Fruit fly (Drosophila melanogaster) whole organism, wandering third instar larva: ENCODE measurements around the gene CG3032.

Experiments
- Abd-B ChIP-seq: fragments of >200 bp; optimal IDR thresholded peaks from 2 replicates; lab custom pipeline; 2017; ENCODE audit warnings: missing biosample characterization, missing genetic modification characterization
- CG32264 ChIP-seq: fragments of 200-800 bp; sonication (Bioruptor generic); optimal IDR thresholded peaks from 2 replicates; lab custom pipeline; 2016; ENCODE audit warnings: missing biosample characterization, missing genetic modification characterization
- CG9705 ChIP-seq: fragments of 200-800 bp; sonication (Bioruptor generic); optimal IDR thresholded peaks from 2 replicates; lab custom pipeline; 2018; ENCODE audit warnings: missing biosample characterization, mild to moderate bottlenecking, missing genetic modification characterization
- Dfd ChIP-seq: fragments of >200 bp; optimal IDR thresholded peaks from 2 replicates; lab custom pipeline; 2017; ENCODE audit warnings: missing biosample characterization, missing genetic modification characterization
- Dif ChIP-seq: fragments of 200-275, 200-300 bp; sonication (Bioruptor generic); optimal IDR thresholded peaks from 2 replicates; lab custom pipeline; 2018; ENCODE audit warnings: missing biosample characterization, missing genetic modification characterization; ENCODE audit not compliant: partially characterized antibody
- GATAd ChIP-seq: sonication (Bioruptor generic); optimal IDR thresholded peaks from 2 replicates; lab custom pipeline; 2016; ENCODE audit warnings: missing biosample characterization, missing genetic modification characterization
- HLH106 ChIP-seq: fragments of 200-800 bp; optimal IDR thresholded peaks from 3 replicates; lab custom pipeline; 2019; ENCODE audit warnings: missing biosample characterization, mild to moderate bottlenecking, missing genetic modification characterization, moderate library complexity
- Hnf4 ChIP-seq: fragments of 200-800 bp; sonication (Bioruptor generic); optimal IDR thresholded peaks from 2 replicates; lab custom pipeline; 2016; ENCODE audit warnings: missing biosample characterization, mild to moderate bottlenecking, missing genetic modification characterization
- Hr78 ChIP-seq: fragments of >200 bp; optimal IDR thresholded peaks from 2 replicates; lab custom pipeline; 2017; ENCODE audit warnings: missing biosample characterization, missing genetic modification characterization
- Hr83 ChIP-seq: fragments of 200-300 bp; sonication (Bioruptor generic); optimal IDR thresholded peaks from 2 replicates; lab custom pipeline; 2016; ENCODE audit warnings: missing biosample characterization, mild to moderate bottlenecking, missing genetic modification characterization, moderate library complexity; ENCODE audit not compliant: poor library complexity, severe bottlenecking
- Jra ChIP-seq: sonication (Bioruptor generic); optimal IDR thresholded peaks from 2 replicates; lab custom pipeline; 2016; ENCODE audit warnings: missing biosample characterization, missing genetic modification characterization
- Mio ChIP-seq: sonication (Bioruptor generic); optimal IDR thresholded peaks from 2 replicates; lab custom pipeline; 2016; ENCODE audit warnings: missing biosample characterization, missing genetic modification characterization
- Myc ChIP-seq: fragments of >200 bp; optimal IDR thresholded peaks from 2 replicates; lab custom pipeline; 2017
- N ChIP-seq: fragments of >200 bp; optimal IDR thresholded peaks from 2 replicates; lab custom pipeline; 2018; ENCODE audit warnings: missing biosample characterization, missing external identifiers, missing genetic modification characterization
- OdsH ChIP-seq: fragments of 200-800 bp; sonication (Bioruptor generic); optimal IDR thresholded peaks from 2 replicates; lab custom pipeline; 2016; ENCODE audit warnings: missing biosample characterization, mild to moderate bottlenecking, missing genetic modification characterization
- Rel ChIP-seq, 2 experiments: fragments of 200-800 bp; sonication (Bioruptor generic) in 1 of 2; optimal IDR thresholded peaks; 2 replicates in 1 of 2; 3 replicates in 1 of 2; lab custom pipeline; 2016 to 2019; ENCODE audit warnings: mild to moderate bottlenecking in 2 of 2, missing biosample characterization in 2 of 2, missing genetic modification characterization in 2 of 2, moderate library complexity in 1 of 2
- Sp1 ChIP-seq: fragments of 200-800 bp; sonication (Bioruptor generic); optimal IDR thresholded peaks from 3 replicates; lab custom pipeline; 2019; ENCODE audit warnings: missing biosample characterization, mild to moderate bottlenecking, missing genetic modification characterization, moderate library complexity
- Vsx2 ChIP-seq: fragments of 200-300, 225-300 bp; sonication (Bioruptor generic); optimal IDR thresholded peaks from 2 replicates; lab custom pipeline; 2018; ENCODE audit warnings: missing biosample characterization, missing genetic modification characterization; ENCODE audit not compliant: partially characterized antibody
- br ChIP-seq: fragments of 200-800 bp; sonication (Bioruptor generic); optimal IDR thresholded peaks from 2 replicates; lab custom pipeline; 2016; ENCODE audit warnings: missing biosample characterization, missing genetic modification characterization
- brk ChIP-seq: fragments of 200-800 bp; sonication (Bioruptor generic); optimal IDR thresholded peaks from 2 replicates; lab custom pipeline; 2016; ENCODE audit warnings: missing biosample characterization, mild to moderate bottlenecking, missing genetic modification characterization
- dl ChIP-seq, 2 experiments: fragments of 175-275, 200-275 bp in 1 of 2; fragments of 200-275 bp in 1 of 2; sonication (Bioruptor generic); optimal IDR thresholded peaks; lab custom pipeline; 2018; ENCODE audit warnings: mild to moderate bottlenecking in 2 of 2, missing biosample characterization in 2 of 2, missing genetic modification characterization in 2 of 2, moderate library complexity in 2 of 2; ENCODE audit not compliant: partially characterized antibody in 2 of 2, insufficient read depth in 1 of 2
- dmrt93B ChIP-seq: fragments of 200-800 bp; sonication (Bioruptor generic); optimal IDR thresholded peaks from 2 replicates; lab custom pipeline; 2018; ENCODE audit warnings: missing biosample characterization, mild to moderate bottlenecking, missing genetic modification characterization
- dsf ChIP-seq: sonication (Bioruptor generic); optimal IDR thresholded peaks from 2 replicates; lab custom pipeline; 2016; ENCODE audit warnings: missing biosample characterization, missing genetic modification characterization, borderline replicate concordance
- ey ChIP-seq: fragments of 200-800 bp; sonication (Bioruptor generic); optimal IDR thresholded peaks from 2 replicates; lab custom pipeline; 2016; ENCODE audit warnings: missing biosample characterization, missing genetic modification characterization
- foxo ChIP-seq, 2 experiments: fragments of 200-800 bp; sonication (Bioruptor generic); optimal IDR thresholded peaks; 2 replicates in 1 of 2; 3 replicates in 1 of 2; lab custom pipeline; 2016 to 2017; ENCODE audit warnings: missing biosample characterization in 2 of 2, missing genetic modification characterization in 2 of 2
- fru ChIP-seq: fragments of 200-800 bp; sonication (Bioruptor generic); optimal IDR thresholded peaks from 3 replicates; lab custom pipeline; 2016; ENCODE audit warnings: missing biosample characterization, mild to moderate bottlenecking, missing genetic modification characterization
- h ChIP-seq: fragments of 200-800 bp; sonication (Bioruptor generic); optimal IDR thresholded peaks from 3 replicates; lab custom pipeline; 2016; ENCODE audit warnings: missing biosample characterization, mild to moderate bottlenecking, missing genetic modification characterization
- jim ChIP-seq: fragments of 175-275, 200-325 bp; sonication (Bioruptor generic); optimal IDR thresholded peaks from 2 replicates; lab custom pipeline; 2016; ENCODE audit warnings: missing biosample characterization, mild to moderate bottlenecking, missing genetic modification characterization
- lola ChIP-seq: fragments of >200 bp; optimal IDR thresholded peaks from 2 replicates; lab custom pipeline; 2017; ENCODE audit warnings: missing biosample characterization, missing genetic modification characterization
- psq ChIP-seq: fragments of 200-800 bp; sonication (Bioruptor generic); optimal IDR thresholded peaks from 3 replicates; lab custom pipeline; 2017; ENCODE audit warnings: missing biosample characterization, mild to moderate bottlenecking, missing genetic modification characterization, moderate library complexity
- rgr ChIP-seq: fragments of 200-800 bp; sonication (Bioruptor generic); optimal IDR thresholded peaks from 3 replicates; lab custom pipeline; 2016; ENCODE audit warnings: missing biosample characterization, mild to moderate bottlenecking, missing genetic modification characterization
- sage ChIP-seq: fragments of 200-800 bp; sonication (Bioruptor generic); optimal IDR thresholded peaks from 2 replicates; lab custom pipeline; 2016; ENCODE audit warnings: missing biosample characterization, mild to moderate bottlenecking, missing genetic modification characterization
- sv ChIP-seq: fragments of 200-800 bp; sonication (Bioruptor generic); optimal IDR thresholded peaks from 3 replicates; lab custom pipeline; 2016; ENCODE audit warnings: missing biosample characterization, missing genetic modification characterization
- tai ChIP-seq: sonication (Bioruptor generic); optimal IDR thresholded peaks from 2 replicates; lab custom pipeline; 2016; ENCODE audit warnings: missing biosample characterization, missing genetic modification characterization
- usp ChIP-seq: fragments of >200 bp; optimal IDR thresholded peaks from 2 replicates; lab custom pipeline; 2017; ENCODE audit warnings: missing biosample characterization, missing genetic modification characterization
- woc ChIP-seq: sonication (Bioruptor generic); optimal IDR thresholded peaks from 2 replicates; lab custom pipeline; 2016; ENCODE audit warnings: missing biosample characterization, mild to moderate bottlenecking, missing genetic modification characterization

The CG3032 gene

DNA sequence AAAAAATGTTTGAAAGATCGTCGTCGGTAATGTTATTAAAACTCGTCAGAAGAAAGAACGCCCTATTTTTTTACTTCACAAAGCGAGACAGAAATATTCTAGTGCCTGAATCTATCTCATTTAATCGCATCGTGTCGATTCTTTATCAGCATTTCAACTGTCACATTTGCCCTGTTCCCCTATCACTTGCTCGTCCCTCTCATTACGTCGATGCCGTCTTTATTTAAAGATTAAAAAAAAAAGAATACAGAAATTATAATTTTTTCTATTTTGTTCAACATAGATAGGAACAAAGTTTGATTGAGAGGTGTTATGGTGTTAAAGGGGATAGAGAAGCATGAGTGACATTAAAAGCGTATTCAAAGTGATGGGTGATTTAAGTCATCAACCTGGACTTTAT is 25.6 kb downstream of the CG3032 start:
- TF ChIP-seq ey (no peak), OdsH (GFP tag; lab: Kevin White, UChicago) (no peak), h (GFP tag; lab: Kevin White, UChicago) (no peak), Jra (GFP tag; lab: Kevin White, UChicago) (no peak), br (no peak), Hnf4 (GFP tag; lab: Kevin White, UChicago) (no peak), Abd-B (GFP tag; lab: Kevin White, UChicago) (no peak), sage (GFP tag; lab: Kevin White, UChicago) (no peak), N (GFP tag; lab: Kevin White, UChicago) (no peak), rgr (no peak), woc (GFP tag; lab: Kevin White, UChicago) (no peak), Dfd (GFP tag; lab: Kevin White, UChicago) (no peak), jim (GFP tag; lab: Kevin White, UChicago) (no peak), brk (no peak), foxo (GFP tag; optimal IDR thresholded peaks at IDR 0.05; lab: Kevin White, UChicago) (no peak), HLH106 (tag; lab: Kevin White, UChicago) (no peak), dsf (no peak), Hr78 (GFP tag; lab: Kevin White, UChicago) (no peak), Sp1 (GFP tag; lab: Kevin White, UChicago) (no peak), GATAd (GFP tag; lab: Kevin White, UChicago) (no peak)

DNA sequence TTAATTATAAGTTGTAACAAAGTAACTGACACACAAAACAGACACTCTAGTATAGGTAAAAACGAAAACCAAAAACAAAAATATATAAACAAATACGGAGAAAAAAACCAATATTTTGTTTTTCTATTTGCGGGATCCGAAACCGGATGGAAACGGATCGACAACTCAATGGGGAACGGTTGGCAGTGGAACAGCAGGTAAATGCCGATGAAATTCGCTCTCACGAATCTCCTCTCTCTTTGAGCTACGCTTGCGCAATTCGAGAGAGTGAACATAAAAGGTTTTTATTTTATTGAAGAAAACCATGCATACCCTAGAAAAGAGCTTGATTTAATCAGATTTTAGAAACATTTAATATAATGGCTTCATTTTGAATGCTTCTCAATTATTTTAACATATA is 26.6 kb downstream of the CG3032 start:
- no peak for TF ChIP-seq Abd-B (GFP tag; lab: Kevin White, UChicago)
- TF ChIP-seq Dif (GFP tag; lab: Kevin White, UChicago) = peak; percentile 33

DNA sequence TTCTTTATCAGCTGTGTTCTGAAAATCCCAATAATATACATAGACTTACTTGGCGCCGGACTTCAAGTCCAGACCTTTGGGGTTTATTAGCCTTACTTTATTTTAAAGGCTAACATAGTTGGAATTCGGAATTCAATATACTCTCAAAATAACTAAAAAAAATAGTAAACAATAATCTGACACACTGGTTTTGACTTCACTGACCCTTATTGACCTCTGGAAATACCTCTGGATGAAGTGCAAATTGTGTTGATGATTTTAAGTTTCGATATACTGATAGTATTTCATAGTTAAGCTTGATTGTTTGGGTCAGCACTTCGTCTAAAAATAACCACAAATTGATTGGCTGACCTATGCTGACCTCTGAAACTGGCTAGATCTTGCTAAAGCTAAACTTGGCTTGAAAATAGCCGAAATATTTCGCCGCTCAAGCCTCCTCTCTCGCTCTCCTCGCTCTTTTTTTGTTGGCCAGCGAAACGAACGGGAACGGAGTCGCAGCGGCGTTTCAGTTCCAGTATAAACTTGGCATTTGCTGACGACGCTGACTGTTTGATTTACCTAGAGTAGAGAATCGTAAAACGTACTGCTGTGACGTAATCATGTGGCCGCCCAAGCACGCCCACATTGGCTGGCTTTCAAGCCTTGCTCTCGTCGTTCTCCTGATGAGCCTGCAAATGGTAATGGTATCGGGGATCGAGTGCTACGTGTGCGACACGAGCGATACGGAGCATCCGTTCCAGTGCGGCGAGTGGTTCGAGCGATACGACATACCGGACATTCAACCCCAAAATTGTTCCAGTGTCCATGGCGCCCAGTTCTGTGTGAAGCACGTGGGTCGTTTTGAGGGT is 27.5 kb downstream of the CG3032 start, which contains the start of gene bou:
bou (plus strand) TSS at position 507 of the 848 bp plus-strand sequence.
- no peak for TF ChIP-seq woc (GFP tag; lab: Kevin White, UChicago)
- no peak for TF ChIP-seq fru (GFP tag; lab: Kevin White, UChicago)
- no peak for TF ChIP-seq Sp1 (GFP tag; lab: Kevin White, UChicago)
- no peak for TF ChIP-seq N (GFP tag; lab: Kevin White, UChicago)
- no peak for TF ChIP-seq brk
- no peak for TF ChIP-seq CG32264 (GFP tag; lab: Kevin White, UChicago)
- TF ChIP-seq Rel (GFP tag; optimal IDR thresholded peaks at IDR 0.05; lab: Kevin White, UChicago) = no peak
- TF ChIP-seq Rel (tag; optimal IDR thresholded peaks at IDR 0.05; lab: Kevin White, UChicago) = no peak
- TF ChIP-seq tai = no peak
- no peak for TF ChIP-seq br
- TF ChIP-seq Mio (GFP tag; lab: Kevin White, UChicago) = no peak
- peak; percentile 33 for TF ChIP-seq Dif (GFP tag; lab: Kevin White, UChicago)
- TF ChIP-seq Myc (lab: Kevin White, UChicago) = peak; percentile 55
- TF ChIP-seq rgr = no peak

DNA sequence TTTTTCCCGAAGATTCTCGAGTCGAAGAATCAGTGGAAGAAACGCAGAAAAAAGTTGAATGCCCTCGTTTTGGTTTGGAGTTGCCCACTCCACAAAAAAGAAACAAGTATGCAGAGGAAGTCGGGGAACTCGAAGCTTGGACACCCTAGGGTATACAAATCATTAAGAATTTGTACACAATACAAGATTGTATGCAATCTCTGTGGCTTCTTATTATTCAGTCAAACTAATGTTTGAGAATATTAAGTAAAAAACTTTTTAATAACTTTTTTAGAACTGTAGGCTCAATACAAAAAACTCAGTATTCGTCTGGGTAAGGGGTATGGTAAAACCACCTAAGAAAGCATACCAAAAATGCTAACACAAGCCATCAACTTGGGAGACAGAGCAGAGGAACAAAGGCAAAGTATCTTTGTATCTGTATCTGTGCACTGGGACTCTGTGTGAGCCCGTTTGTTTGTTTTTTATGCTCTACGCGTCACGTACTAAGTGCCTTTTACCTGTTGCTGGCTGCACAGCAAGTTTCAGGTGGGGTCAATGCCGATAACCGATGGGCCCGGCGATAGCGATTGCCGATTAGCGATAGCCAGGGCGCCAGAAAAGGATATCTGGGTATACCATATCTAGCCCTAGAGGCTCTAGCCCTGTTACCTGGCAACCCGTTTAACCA is 28.4 kb downstream of the CG3032 start:
- TF ChIP-seq lola = no peak
- no peak for TF ChIP-seq N (GFP tag; lab: Kevin White, UChicago)
- TF ChIP-seq rgr = peak; percentile 95
- no peak for TF ChIP-seq Myc (lab: Kevin White, UChicago)
- no peak for TF ChIP-seq Abd-B (GFP tag; lab: Kevin White, UChicago)
- peak; percentile 94 for TF ChIP-seq HLH106 (tag; lab: Kevin White, UChicago)
- TF ChIP-seq usp = no peak
- peak; percentile 97 for TF ChIP-seq psq (GFP tag; lab: Kevin White, UChicago)
- TF ChIP-seq Dif (GFP tag; lab: Kevin White, UChicago) = peak; percentile 18
- TF ChIP-seq dl (GFP tag; optimal IDR thresholded peaks at IDR 0.05; lab: Kevin White, UChicago; ENCODE audit: insufficient read depth in 1 of 2, partially characterized antibody in 2 of 2) = peak in 1 of 2 experiments; percentile 17
- TF ChIP-seq Hnf4 (GFP tag; lab: Kevin White, UChicago) = peak; percentile 94
- peak; percentile 86 for TF ChIP-seq sage (GFP tag; lab: Kevin White, UChicago)
- peak; percentile 47 to 95 for TF ChIP-seq foxo (GFP tag; optimal IDR thresholded peaks at IDR 0.05; lab: Kevin White, UChicago)
- TF ChIP-seq ey = peak; percentile 96
- peak; percentile 75 for TF ChIP-seq CG9705 (GFP tag; lab: Kevin White, UChicago)
- TF ChIP-seq woc (GFP tag; lab: Kevin White, UChicago) = peak; percentile 99
- peak; percentile 92 for TF ChIP-seq tai
- no peak for TF ChIP-seq Mio (GFP tag; lab: Kevin White, UChicago)
- TF ChIP-seq CG32264 (GFP tag; lab: Kevin White, UChicago) = peak; percentile 90
- TF ChIP-seq sv = peak; percentile 57
- peak; percentile 88 for TF ChIP-seq Rel (GFP tag; optimal IDR thresholded peaks at IDR 0.05; lab: Kevin White, UChicago)
- TF ChIP-seq Rel (tag; optimal IDR thresholded peaks at IDR 0.05; lab: Kevin White, UChicago) = peak; percentile 75
- TF ChIP-seq h (GFP tag; lab: Kevin White, UChicago) = peak; percentile 95
- TF ChIP-seq dmrt93B (GFP tag; lab: Kevin White, UChicago) = peak; percentile 81
- TF ChIP-seq Hr78 (GFP tag; lab: Kevin White, UChicago) = no peak
- no peak for TF ChIP-seq Dfd (GFP tag; lab: Kevin White, UChicago)
- no peak for TF ChIP-seq Hr83
- no peak for TF ChIP-seq Vsx2 (GFP tag; lab: Kevin White, UChicago)
- peak; percentile 1 for TF ChIP-seq jim (GFP tag; lab: Kevin White, UChicago)
- peak; percentile 23 for TF ChIP-seq GATAd (GFP tag; lab: Kevin White, UChicago)
- peak; percentile 94 for TF ChIP-seq OdsH (GFP tag; lab: Kevin White, UChicago)
